Fruit fly (Drosophila melanogaster) whole organism, embryonic: ENCODE measurements around the gene CG32073.
A peak's percentile ranks its signal among the peaks of the same experiment; 100 is the strongest.

Source experiments
- BtbVII ChIP-seq: fragments of 200-800 bp; sonication (Bioruptor generic); optimal IDR thresholded peaks from 3 replicates; lab custom pipeline; 2017; ENCODE audit warnings: missing biosample characterization, mild to moderate bottlenecking, missing genetic modification characterization
- CG10543 ChIP-seq: fragments of 200-800 bp; sonication (Bioruptor generic); optimal IDR thresholded peaks from 3 replicates; lab custom pipeline; 2017; ENCODE audit warnings: missing biosample characterization, mild to moderate bottlenecking, missing genetic modification characterization, moderate library complexity
- CG11247 ChIP-seq: fragments of 200-800 bp; sonication (Bioruptor generic); IDR thresholded peaks from 2 replicates; pipeline ENCODE4 v1.3.6; 2022; ENCODE audit warnings: missing biosample characterization, missing genetic modification characterization
- CG14710 ChIP-seq: fragments of 200-800 bp; sonication (Bioruptor generic); optimal IDR thresholded peaks from 3 replicates; lab custom pipeline; 2019; ENCODE audit warnings: missing biosample characterization, mild to moderate bottlenecking, missing genetic modification characterization, moderate library complexity
- CG15269 ChIP-seq: fragments of 200-800 bp; sonication (Bioruptor generic); optimal IDR thresholded peaks from 2 replicates; lab custom pipeline; 2018; ENCODE audit warnings: missing biosample characterization, mild to moderate bottlenecking, missing genetic modification characterization, moderate library complexity
- CG1603 ChIP-seq: fragments of 200-800 bp; sonication (Bioruptor generic); optimal IDR thresholded peaks from 2 replicates; lab custom pipeline; 2019; ENCODE audit warnings: missing biosample characterization, mild to moderate bottlenecking, missing genetic modification characterization, moderate library complexity
- CG17361 ChIP-seq: fragments of 200-800 bp; sonication (Bioruptor generic); IDR thresholded peaks from 3 replicates; pipeline ENCODE4 v1.3.6; 2022; ENCODE audit warnings: missing biosample characterization, missing genetic modification characterization
- CG3065 ChIP-seq: fragments of 200-800 bp; sonication (Bioruptor generic); optimal IDR thresholded peaks from 2 replicates; lab custom pipeline; 2016; ENCODE audit warnings: missing biosample characterization, missing genetic modification characterization
- CG32772 ChIP-seq: fragments of 200-800 bp; sonication (Bioruptor generic); IDR thresholded peaks from 2 replicates; pipeline ENCODE4 v1.3.6; 2022; ENCODE audit warnings: missing biosample characterization, missing genetic modification characterization
- CG3281 ChIP-seq: fragments of 200-800 bp; sonication (Bioruptor generic); optimal IDR thresholded peaks from 3 replicates; lab custom pipeline; 2017; ENCODE audit warnings: missing biosample characterization, mild to moderate bottlenecking, missing genetic modification characterization
- CG3726 ChIP-seq: fragments of 200-800 bp; sonication (Bioruptor generic); IDR thresholded peaks from 3 replicates; pipeline ENCODE4, ENCODE4 v1.3.6; 2022; ENCODE audit warnings: missing biosample characterization, missing genetic modification characterization
- CG3847 ChIP-seq: fragments of 200-800 bp; sonication (Bioruptor generic); IDR thresholded peaks from 2 replicates; pipeline ENCODE4 v1.3.6; 2022; ENCODE audit warnings: missing biosample characterization, missing genetic modification characterization
- CG4360 ChIP-seq: fragments of 200-800 bp; sonication (Bioruptor generic); IDR thresholded peaks from 2 replicates; pipeline ENCODE4 v1.3.6; 2022; ENCODE audit warnings: missing biosample characterization, missing genetic modification characterization
- CG6813 ChIP-seq: fragments of 200-800 bp; sonication (Bioruptor generic); optimal IDR thresholded peaks from 2 replicates; lab custom pipeline; 2017; ENCODE audit warnings: missing biosample characterization, missing genetic modification characterization, mild to moderate bottlenecking, moderate library complexity, missing genetic modification reagents
- CG7556 ChIP-seq: fragments of 200-800 bp; sonication (Bioruptor generic); optimal IDR thresholded peaks from 2 replicates; lab custom pipeline; 2017; ENCODE audit warnings: missing biosample characterization, mild to moderate bottlenecking, missing genetic modification characterization
- CG8281 ChIP-seq: fragments of 200-800 bp; sonication (Bioruptor generic); optimal IDR thresholded peaks from 2 replicates; lab custom pipeline; 2018; ENCODE audit warnings: missing biosample characterization, mild to moderate bottlenecking, missing genetic modification characterization, moderate library complexity
- CG8924 ChIP-seq: fragments of 200-800 bp; optimal IDR thresholded peaks from 3 replicates; lab custom pipeline; 2019; ENCODE audit warnings: missing biosample characterization, mild to moderate bottlenecking, missing genetic modification characterization, moderate library complexity
- Doc2 ChIP-seq: fragments of 200-800 bp; sonication (Bioruptor generic); IDR thresholded peaks from 2 replicates; pipeline ENCODE4 v1.3.6; 2022; ENCODE audit warnings: missing biosample characterization, missing genetic modification characterization
- Dp ChIP-seq: fragments of 200-800 bp; sonication (Bioruptor generic); optimal IDR thresholded peaks from 2 replicates; lab custom pipeline; 2018; ENCODE audit warnings: missing biosample characterization, mild to moderate bottlenecking, missing genetic modification characterization, moderate library complexity
- Gsc ChIP-seq: fragments of 200-800 bp; sonication (Bioruptor generic); IDR thresholded peaks from 2 replicates; pipeline ENCODE4 v1.3.6; 2022; ENCODE audit warnings: missing biosample characterization, missing genetic modification characterization
- Hmr ChIP-seq: fragments of 200-800 bp; sonication (Bioruptor generic); optimal IDR thresholded peaks from 3 replicates; lab custom pipeline; 2017; ENCODE audit warnings: mild to moderate bottlenecking, missing biosample characterization, missing genetic modification reagents, missing genetic modification characterization
- Hr78 ChIP-seq, 2 experiments: fragments of 200-800 bp in 1 of 2; fragments of >200 bp in 1 of 2; sonication (Bioruptor generic) in 1 of 2; optimal IDR thresholded peaks; 2 replicates each; lab custom pipeline; 2017 to 2019; ENCODE audit warnings: missing biosample characterization in 2 of 2, missing genetic modification characterization in 2 of 2, mild to moderate bottlenecking in 1 of 2, moderate library complexity in 1 of 2
- Kr ChIP-seq: fragments of 200-800 bp; sonication (Bioruptor generic); optimal IDR thresholded peaks from 2 replicates; lab custom pipeline; 2017; ENCODE audit warnings: missing biosample characterization, mild to moderate bottlenecking, missing genetic modification characterization
- Lim3 ChIP-seq: fragments of 200-800 bp; sonication (Bioruptor generic); IDR thresholded peaks from 2 replicates; pipeline ENCODE4 v1.3.6; 2022; ENCODE audit warnings: missing biosample characterization, missing genetic modification characterization
- Med ChIP-seq: fragments of 200-800 bp; sonication (Bioruptor generic); peaks from one replicate; lab custom pipeline; 2016; ENCODE audit warnings: missing biosample characterization, missing genetic modification characterization, mild to moderate bottlenecking, inconsistent platforms, moderate library complexity
- Nf-YB ChIP-seq: fragments of 200-800 bp; sonication (Bioruptor generic); optimal IDR thresholded peaks from 3 replicates; lab custom pipeline; 2019; ENCODE audit warnings: missing biosample characterization, mild to moderate bottlenecking, missing genetic modification characterization, moderate library complexity
- Opbp ChIP-seq: fragments of 200-800 bp; sonication (Bioruptor generic); IDR thresholded peaks from 3 replicates; pipeline ENCODE4 v1.3.6; 2022; ENCODE audit warnings: missing biosample characterization, missing genetic modification characterization; ENCODE audit not compliant: partially characterized antibody
- PHDP ChIP-seq: fragments of 200-800 bp; sonication (Bioruptor generic); optimal IDR thresholded peaks from 3 replicates; lab custom pipeline; 2018; ENCODE audit warnings: missing biosample characterization, mild to moderate bottlenecking, missing genetic modification characterization, moderate library complexity
- Scr ChIP-seq: fragments of 200-800 bp; sonication (Bioruptor generic); IDR thresholded peaks from 2 replicates; pipeline ENCODE4 v1.3.6; 2022; ENCODE audit warnings: missing biosample characterization, missing genetic modification characterization; ENCODE audit not compliant: partially characterized antibody
- ab ChIP-seq: fragments of 200-800 bp; sonication (Bioruptor generic); optimal IDR thresholded peaks from 2 replicates; lab custom pipeline; 2016; ENCODE audit warnings: missing biosample characterization, missing genetic modification characterization
- dimm ChIP-seq: fragments of 200-800 bp; sonication (Bioruptor generic); IDR thresholded peaks from 2 replicates; pipeline ENCODE4 v1.3.6; 2022; ENCODE audit warnings: missing biosample characterization, missing genetic modification characterization
- dpn ChIP-seq, 2 experiments: fragments of 200-800 bp; sonication (Bioruptor generic); optimal IDR thresholded peaks; 3 replicates each; lab custom pipeline; 2016; ENCODE audit warnings: missing biosample characterization in 2 of 2, missing genetic modification characterization in 2 of 2
- exex ChIP-seq: fragments of 200-800 bp; sonication (Bioruptor generic); optimal IDR thresholded peaks from 4 replicates; lab custom pipeline; 2018; ENCODE audit warnings: missing biosample characterization, mild to moderate bottlenecking, missing genetic modification characterization, moderate library complexity
- fd64A ChIP-seq: fragments of 200-800 bp; sonication (Bioruptor generic); optimal IDR thresholded peaks from 3 replicates; lab custom pipeline; 2018; ENCODE audit warnings: missing biosample characterization, mild to moderate bottlenecking, missing genetic modification characterization
- fru ChIP-seq: fragments of >200 bp; optimal IDR thresholded peaks from 2 replicates; lab custom pipeline; 2017
- h ChIP-seq: fragments of >200 bp; optimal IDR thresholded peaks from 2 replicates; lab custom pipeline; 2017
- ham ChIP-seq: fragments of 200-800 bp; sonication (Bioruptor generic); IDR thresholded peaks from 2 replicates; pipeline ENCODE4 v1.3.6; 2022; ENCODE audit warnings: missing biosample characterization, missing genetic modification characterization
- knrl ChIP-seq: fragments of 200-800 bp; sonication (Bioruptor generic); IDR thresholded peaks from 3 replicates; pipeline ENCODE4 v1.3.6; 2022; ENCODE audit warnings: missing biosample characterization, missing genetic modification characterization; ENCODE audit not compliant: partially characterized antibody
- mld ChIP-seq: fragments of 200-800 bp; sonication (Bioruptor generic); IDR thresholded peaks from 3 replicates; pipeline ENCODE4 v1.3.6; 2022; ENCODE audit warnings: missing biosample characterization, missing genetic modification characterization; ENCODE audit not compliant: partially characterized antibody
- nom ChIP-seq: fragments of 200-800 bp; sonication (Bioruptor generic); optimal IDR thresholded peaks from 2 replicates; lab custom pipeline; 2017; ENCODE audit warnings: missing biosample characterization, missing genetic modification characterization, mild to moderate bottlenecking, moderate library complexity, missing genetic modification reagents
- peb ChIP-seq: fragments of 200-800 bp; sonication (Bioruptor generic); IDR thresholded peaks from 2 replicates; pipeline ENCODE4 v1.3.6; 2022; ENCODE audit warnings: missing biosample characterization, missing genetic modification characterization
- pnt ChIP-seq: fragments of 200-800 bp; sonication (Bioruptor generic); optimal IDR thresholded peaks from 3 replicates; lab custom pipeline; 2016; ENCODE audit warnings: missing biosample characterization, missing genetic modification characterization
- pum ChIP-seq: fragments of 200-800 bp; sonication (Bioruptor generic); optimal IDR thresholded peaks from 2 replicates; lab custom pipeline; 2016; ENCODE audit warnings: missing biosample characterization, missing genetic modification characterization
- ranshi ChIP-seq: fragments of 200-800 bp; sonication (Bioruptor generic); IDR thresholded peaks from 2 replicates; pipeline ENCODE4 v1.3.6; 2022; ENCODE audit warnings: missing biosample characterization, missing genetic modification characterization
- rib ChIP-seq: fragments of 200-800 bp; sonication (Bioruptor generic); IDR thresholded peaks from 2 replicates; pipeline ENCODE4 v1.3.6; 2022; ENCODE audit warnings: missing biosample characterization, missing genetic modification characterization
- run ChIP-seq: fragments of 200-800 bp; sonication (Bioruptor generic); optimal IDR thresholded peaks from 3 replicates; lab custom pipeline; 2018; ENCODE audit warnings: missing biosample characterization, mild to moderate bottlenecking, missing genetic modification characterization
- sna ChIP-seq: fragments of 200-800 bp; sonication (Bioruptor generic); IDR thresholded peaks from 2 replicates; pipeline ENCODE4 v1.3.6; 2022; ENCODE audit warnings: missing biosample characterization, missing genetic modification characterization; ENCODE audit not compliant: partially characterized antibody
- so ChIP-seq: fragments of 200-800 bp; sonication (Bioruptor generic); IDR thresholded peaks from 3 replicates; pipeline ENCODE4 v1.3.6; 2022; ENCODE audit warnings: missing biosample characterization, missing genetic modification characterization
- tgo ChIP-seq: fragments of 200-800 bp; sonication (Bioruptor generic); IDR thresholded peaks from 3 replicates; pipeline ENCODE4 v1.3.6; 2022; ENCODE audit warnings: missing biosample characterization, missing genetic modification characterization

The CG32073 gene

dm6 chr3L:11097982-11098663, 9.3 kb downstream of the CG32073 start, which contains the start of the genes Irbp18 and APP-BP1 (continued):
- TF ChIP-seq Dp (GFP tag; lab: Kevin White, UChicago) (peak; percentile 32), ab (GFP tag; lab: Kevin White, UChicago) (peak; percentile 76), dpn (GFP tag; optimal IDR thresholded peaks at IDR 0.05; lab: Kevin White, UChicago) (peak; percentile 93 to 95), CG1603 (tag; lab: Kevin White, UChicago) (peak; percentile 88), CG32772 (peak; percentile 86), nom (GFP tag; lab: Kevin White, UChicago) (peak; percentile 76), CG8924 (tag; lab: Kevin White, UChicago) (peak; percentile 94), CG15269 (tag; lab: Kevin White, UChicago) (peak; percentile 93), CG7556 (GFP tag; lab: Kevin White, UChicago) (peak; percentile 96), Opbp (GFP tag; lab: Robert Waterston, UW) (no peak), CG3847 (peak; percentile 89), CG14710 (tag; lab: Kevin White, UChicago) (peak; percentile 94), pnt (GFP tag; lab: Kevin White, UChicago) (peak; percentile 89), BtbVII (peak; percentile 91), so (GFP tag; lab: Robert Waterston, UW) (peak; percentile 91), mld (GFP tag; lab: Robert Waterston, UW) (no peak), h (lab: Kevin White, UChicago) (no peak), Nf-YB (GFP tag; lab: Kevin White, UChicago) (peak; percentile 78), CG3281 (GFP tag; lab: Kevin White, UChicago) (peak; percentile 95), peb (GFP tag; lab: Robert Waterston, UW) (peak; percentile 83), Hr78 (GFP tag; optimal IDR thresholded peaks at IDR 0.05; lab: Kevin White, UChicago) (peak in 1 of 2 experiments; percentile 54), tgo (GFP tag; lab: Robert Waterston, UW) (peak; percentile 85), fru (no peak), rib (GFP tag; lab: Robert Waterston, UW) (peak; percentile 87), fd64A (GFP tag; lab: Kevin White, UChicago) (peak; percentile 81), Gsc (GFP tag; lab: Robert Waterston, UW) (peak; percentile 58; the same call in 1 of the 2 replicates), Hmr (GFP tag; lab: Kevin White, UChicago) (peak; percentile 96), CG10543 (GFP tag; lab: Kevin White, UChicago) (peak; percentile 93), knrl (no peak), dimm (GFP tag; lab: Robert Waterston, UW) (peak; percentile 59; the same call in 1 of the 2 replicates), CG11247 (GFP tag; lab: Robert Waterston, UW) (peak; percentile 88), Med (GFP tag; lab: Kevin White, UChicago) (peak; percentile 99), pum (GFP tag; lab: Kevin White, UChicago) (peak; percentile 93), CG3726 (GFP tag; lab: Robert Waterston, UW) (peak; percentile 91; the same call in 2 of the 3 replicates), ham (GFP tag; lab: Robert Waterston, UW) (no peak), ranshi (GFP tag; lab: Robert Waterston, UW) (peak; percentile 87), Doc2 (peak; percentile 36; the same call in 1 of the 2 replicates), CG6813 (GFP tag; lab: Kevin White, UChicago) (peak; percentile 83), Lim3 (GFP tag; lab: Robert Waterston, UW) (peak; percentile 47; the same call in 1 of the 2 replicates), CG8281 (peak; percentile 79), exex (tag; lab: Kevin White, UChicago) (peak; percentile 72), run (tag; lab: Kevin White, UChicago) (peak; percentile 58), Scr (GFP tag; lab: Robert Waterston, UW) (no peak), CG3065 (GFP tag; lab: Kevin White, UChicago) (peak; percentile 84), CG4360 (GFP tag; lab: Robert Waterston, UW) (0 out of 2 replicates have a peak, but pooled peaks have one; percentile 30), Kr (GFP tag; lab: Kevin White, UChicago) (no peak), PHDP (tag; lab: Kevin White, UChicago) (peak; percentile 92), sna (GFP tag; lab: Robert Waterston, UW) (no peak), CG17361 (GFP tag; lab: Robert Waterston, UW) (peak; percentile 97)
